Worm (Caenorhabditis elegans) whole organism, L4/young adult: ENCODE results near the gene zig-5.

Experiments
- W03F9.2 ChIP-seq: fragments of 150-350 bp; optimal IDR thresholded peaks from 2 replicates; lab custom pipeline; 2014; ENCODE audit warnings: missing biosample characterization, missing genetic modification characterization
- dao-5 ChIP-seq: sonication (generic microtip); optimal IDR thresholded peaks from 2 replicates; lab custom pipeline; 2016; ENCODE audit warnings: missing genotype, missing genetic modification characterization, moderate library complexity, missing compliant biosample characterization

- TF ChIP-seq W03F9.2 (tag; lab: Kevin White, UChicago) (no peak), dao-5 (tag; lab: Kevin White, UChicago) (no peak)
Measured at ce11 chrIII:10906325-10906724, 47.0 kb downstream of the zig-5 start.
